Fruit fly (Drosophila melanogaster): ENCODE measurements around the gene Ddrgk1.
A peak's percentile ranks its signal among the peaks of the same experiment; 100 is the strongest.

The Ddrgk1 gene

DNA sequence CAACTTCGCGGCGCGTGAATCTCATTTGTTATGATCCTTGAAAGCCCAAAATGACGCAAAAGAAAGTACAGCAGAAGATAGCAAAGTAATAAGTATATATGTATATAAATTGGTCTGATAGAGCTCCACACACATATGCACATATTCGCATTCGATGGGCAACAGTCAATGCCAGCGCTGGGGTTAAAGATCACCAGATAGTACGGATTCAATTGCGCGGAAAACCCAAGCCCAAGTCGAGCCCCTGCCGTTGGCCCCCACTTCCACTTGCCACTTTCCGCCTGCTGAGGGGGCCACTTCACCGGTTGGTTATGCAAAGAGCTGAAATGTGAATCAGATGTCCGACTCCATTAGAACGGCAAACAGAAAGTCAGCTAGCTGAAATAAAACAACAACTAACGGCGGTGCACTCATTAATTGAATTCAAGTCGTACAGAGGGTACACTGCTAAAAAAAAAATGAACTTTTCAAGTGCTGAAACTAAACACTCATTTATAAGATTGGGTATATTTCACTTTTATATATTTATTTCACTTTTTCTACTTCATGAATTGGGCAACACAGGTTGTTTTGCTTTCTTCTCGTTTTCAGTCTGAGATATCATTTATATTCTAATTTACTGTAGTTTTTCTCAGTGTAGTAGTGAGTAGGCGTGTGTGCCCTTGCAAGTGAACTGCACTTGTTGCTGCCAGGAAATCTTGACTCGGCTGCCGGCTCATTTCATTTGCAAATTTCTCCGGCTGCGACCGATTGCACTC is 19.5 kb upstream of the Ddrgk1 start (continued):
- TF ChIP-seq Hmr (GFP tag; optimal IDR thresholded peaks at IDR 0.05) (no peak), toy (GFP tag; IDR thresholded peaks at IDR 0.05) (no peak), CG1233 (GFP tag; optimal IDR thresholded peaks at IDR 0.05) (no peak), lilli (GFP tag; optimal IDR thresholded peaks at IDR 0.05) (no peak), CG15479 (GFP tag; optimal IDR thresholded peaks at IDR 0.05) (no peak), klu (GFP tag; IDR thresholded peaks at IDR 0.05) (no peak), amos (GFP tag; IDR thresholded peaks at IDR 0.05; ENCODE audit: partially characterized antibody) (no peak), CTCF (GFP tag; optimal IDR thresholded peaks at IDR 0.05) (no peak), CG17912 (GFP tag; optimal IDR thresholded peaks at IDR 0.05) (no peak), stc (GFP tag; IDR thresholded peaks at IDR 0.05) (no peak), slou (GFP tag; optimal IDR thresholded peaks at IDR 0.05) (no peak), CG7928 (GFP tag; optimal IDR thresholded peaks at IDR 0.05) (no peak), CG12299 (tag; optimal IDR thresholded peaks at IDR 0.05) (no peak), GATAe (GFP tag; conservative IDR thresholded peaks at IDR 0.05) (no peak), CG2129 (GFP tag; IDR thresholded peaks at IDR 0.05; ENCODE audit: partially characterized antibody) (no peak), nerfin-2 (GFP tag; IDR thresholded peaks at IDR 0.05; ENCODE audit: partially characterized antibody) (no peak), CG13775 (GFP tag; optimal IDR thresholded peaks at IDR 0.05) (no peak), dpn (GFP tag; optimal IDR thresholded peaks at IDR 0.05) (no peak), CG3065 (GFP tag; optimal IDR thresholded peaks at IDR 0.05) (no peak), E2f1 (GFP tag; IDR thresholded peaks at IDR 0.05) (no peak), tio (GFP tag; optimal IDR thresholded peaks at IDR 0.05) (no peak), sisA (GFP tag; IDR thresholded peaks at IDR 0.05) (0 out of 2 replicates have a peak, but pooled peaks have one; percentile 18), CG12104 (GFP tag; optimal IDR thresholded peaks at IDR 0.05) (no peak), Atf-2 (GFP tag; optimal IDR thresholded peaks at IDR 0.05) (no peak), CoRest (tag; optimal IDR thresholded peaks at IDR 0.05) (peak; percentile 13), CG10274 (GFP tag; optimal IDR thresholded peaks at IDR 0.05) (no peak), CG13296 (GFP tag; optimal IDR thresholded peaks at IDR 0.05) (no peak), Hr51 (GFP tag; optimal IDR thresholded peaks at IDR 0.05) (no peak), ems (GFP tag; optimal IDR thresholded peaks at IDR 0.05) (no peak), ash1 (GFP tag; optimal IDR thresholded peaks at IDR 0.05) (no peak), ab (GFP tag; optimal IDR thresholded peaks at IDR 0.05) (no peak), Dfd (GFP tag; optimal IDR thresholded peaks at IDR 0.05) (no peak), grau (tag; optimal IDR thresholded peaks at IDR 0.05) (peak; percentile 25), HLHmδ (GFP tag; optimal IDR thresholded peaks at IDR 0.05) (no peak), CG13424 (tag; optimal IDR thresholded peaks at IDR 0.05) (no peak), sd (tag; optimal IDR thresholded peaks at IDR 0.05) (no peak), CG4617 (GFP tag; optimal IDR thresholded peaks at IDR 0.05; ENCODE audit: borderline replicate concordance) (no peak), Bteb2 (GFP tag; optimal IDR thresholded peaks at IDR 0.05) (no peak), CG10209 (GFP tag; optimal IDR thresholded peaks at IDR 0.05) (no peak), CG9727 (GFP tag; optimal IDR thresholded peaks at IDR 0.05) (peak; percentile 23), CG32767 (GFP tag; IDR thresholded peaks at IDR 0.05) (no peak; the same call in 1 of the 2 replicates), CG3281 (GFP tag; optimal IDR thresholded peaks at IDR 0.05) (no peak), CG7839 (tag; optimal IDR thresholded peaks at IDR 0.05) (peak; percentile 2), CG5180 (GFP tag; optimal IDR thresholded peaks at IDR 0.05) (no peak), twi (tag; optimal IDR thresholded peaks at IDR 0.05) (no peak), Sox102F (GFP tag; optimal IDR thresholded peaks at IDR 0.05) (peak; percentile 7), dm (GFP tag; optimal IDR thresholded peaks at IDR 0.05) (no peak), CG3838 (GFP tag; optimal IDR thresholded peaks at IDR 0.05) (no peak), dmrt11E (tag; optimal IDR thresholded peaks at IDR 0.05) (peak; percentile 46), Xbp1 (GFP tag; optimal IDR thresholded peaks at IDR 0.05) (peak; percentile 14)
